Worm (Caenorhabditis elegans): ENCODE data around the gene odr-10.

ce11 chrX:6825840-6826239 is 39.9 kb downstream of the odr-10 start, which contains the start of gene F41B4.1:
- TF ChIP-seq ceh-24 (tag; optimal IDR thresholded peaks at IDR 0.05): no peak
- no peak for TF ChIP-seq dmd-4 (tag; optimal IDR thresholded peaks at IDR 0.05; ENCODE audit: borderline replicate concordance)
- TF ChIP-seq fkh-10 (GFP tag; optimal IDR thresholded peaks at IDR 0.05): no peak
- TF ChIP-seq unc-86 (tag; optimal IDR thresholded peaks at IDR 0.05): no peak
- no peak for TF ChIP-seq ets-4 (tag; optimal IDR thresholded peaks at IDR 0.05)
- TF ChIP-seq nhr-232 (tag; optimal IDR thresholded peaks at IDR 0.05): no peak
- no peak for TF ChIP-seq T23F11.4 (GFP tag; optimal IDR thresholded peaks at IDR 0.05)
- no peak for TF ChIP-seq ceh-9 (tag; optimal IDR thresholded peaks at IDR 0.05)
- no peak for TF ChIP-seq npax-4 (tag; optimal IDR thresholded peaks at IDR 0.05)

Data from whole organism, late embryonic.